Worm (Caenorhabditis elegans): ENCODE data around the gene F53F1.3.

DNA sequence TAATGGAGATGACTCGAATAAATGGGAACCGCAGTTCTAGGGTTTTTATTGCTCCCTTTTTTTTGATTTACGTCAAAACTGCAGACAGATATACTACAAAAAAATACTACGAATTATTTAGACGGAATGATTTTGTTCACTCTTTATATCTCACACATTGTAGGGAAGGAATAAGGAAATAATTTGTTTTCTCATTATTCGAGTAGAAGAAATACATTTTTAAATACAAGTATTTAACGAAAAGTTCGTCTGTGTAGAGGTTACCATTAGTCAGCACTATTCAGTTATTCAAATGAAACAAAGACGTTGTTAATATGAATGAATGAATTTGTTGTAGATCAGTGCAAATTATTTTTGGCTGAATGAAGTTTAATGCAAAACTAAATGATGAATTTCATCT lies 18.7 kb downstream of the F53F1.3 start, which contains the start of gene srd-18:
- TF ChIP-seq hnd-1 (tag; optimal IDR thresholded peaks at IDR 0.05) (no peak), sea-1 (GFP tag; conservative IDR thresholded peaks at IDR 0.05) (no peak)

Data from whole organism, early embryonic.